Worm (Caenorhabditis elegans): ENCODE measurements around the gene F56B3.6.
"Not testable (repeated sequence)": the region's sequence is repeated elsewhere in the genome, so short reads cannot be mapped to it uniquely, and the experiment has no call there.

The F56B3.6 gene

ce11 chrIV:771061-771460 is 16.8 kb upstream of the F56B3.6 start, which contains the start of gene F56B3.9:
TSS of gene F56B3.9 (plus strand) at chrIV:771361.
- TF ChIP-seq W03F9.2, dao-5, him-1 (tag; optimal IDR thresholded peaks at IDR 0.05): not testable (repeated sequence)

ce11 chrIV:772931-773330 is 14.9 kb upstream of the F56B3.6 start, which contains the start of gene mrpl-2:
TSS of gene mrpl-2 (plus strand) at chrIV:773237.
- TF ChIP-seq W03F9.2 (tag; optimal IDR thresholded peaks at IDR 0.05) (no peak), him-1 (tag; optimal IDR thresholded peaks at IDR 0.05) (no peak)

- TF ChIP-seq him-1 (tag; optimal IDR thresholded peaks at IDR 0.05), result no peak
Observed at ce11 chrIV:773580-773979, 14.3 kb upstream of the F56B3.6 start.

ce11 chrIV:778484-778883 is 9.4 kb upstream of the F56B3.6 start, which contains the start of gene ugt-52:
TSS of gene ugt-52 (plus strand) at chrIV:778784.
- no peak for TF ChIP-seq W03F9.2 (tag; optimal IDR thresholded peaks at IDR 0.05)
- no peak for TF ChIP-seq dao-5 (tag; optimal IDR thresholded peaks at IDR 0.05)
- TF ChIP-seq him-1 (tag; optimal IDR thresholded peaks at IDR 0.05), result no peak

ce11 chrIV:782393-782792 is 5.5 kb upstream of the F56B3.6 start:
- no peak for TF ChIP-seq W03F9.2 (tag; optimal IDR thresholded peaks at IDR 0.05)

- TF ChIP-seq W03F9.2 (tag; optimal IDR thresholded peaks at IDR 0.05) (no peak), him-1 (tag; optimal IDR thresholded peaks at IDR 0.05) (no peak), dao-5 (tag; optimal IDR thresholded peaks at IDR 0.05) (no peak)
Observed at ce11 chrIV:794275-794674, 6.4 kb downstream of the F56B3.6 start, which contains the start of gene F56B3.4. TSS of gene F56B3.4 (minus strand) at chrIV:794275.

ce11 chrIV:795383-795872 is 7.6 kb downstream of the F56B3.6 start, which contains the start of gene skr-18:
TSS of gene skr-18 (minus strand) at chrIV:795433.
- TF ChIP-seq him-1 (tag; optimal IDR thresholded peaks at IDR 0.05) (no peak), dao-5 (tag; optimal IDR thresholded peaks at IDR 0.05) (no peak), W03F9.2 (tag; optimal IDR thresholded peaks at IDR 0.05) (no peak)

ce11 chrIV:796521-797073 is 8.7 kb downstream of the F56B3.6 start, which contains the start of the genes F56B3.11 and ech-5:
TSS of gene F56B3.11 (minus strand) at chrIV:796571.
TSS of gene ech-5 (plus strand) at chrIV:797023.
- TF ChIP-seq W03F9.2 (tag; optimal IDR thresholded peaks at IDR 0.05), result peak; percentile 80
- no peak for TF ChIP-seq dao-5 (tag; optimal IDR thresholded peaks at IDR 0.05)
- peak; percentile 6 for TF ChIP-seq him-1 (tag; optimal IDR thresholded peaks at IDR 0.05)

- TF ChIP-seq dao-5 (tag; optimal IDR thresholded peaks at IDR 0.05) (no peak), him-1 (tag; optimal IDR thresholded peaks at IDR 0.05) (no peak), W03F9.2 (tag; optimal IDR thresholded peaks at IDR 0.05) (no peak)
Observed at ce11 chrIV:800518-800917, 12.7 kb downstream of the F56B3.6 start, which contains the start of gene mrpl-46. TSS of gene mrpl-46 (plus strand) at chrIV:800818.

- TF ChIP-seq him-1 (tag; optimal IDR thresholded peaks at IDR 0.05) (no peak), W03F9.2 (tag; optimal IDR thresholded peaks at IDR 0.05) (no peak), dao-5 (tag; optimal IDR thresholded peaks at IDR 0.05) (no peak)
Observed at ce11 chrIV:801162-801561, 13.3 kb downstream of the F56B3.6 start.

- TF ChIP-seq W03F9.2 (tag; optimal IDR thresholded peaks at IDR 0.05), result no peak
- TF ChIP-seq dao-5 (tag; optimal IDR thresholded peaks at IDR 0.05), result no peak
- no peak for TF ChIP-seq him-1 (tag; optimal IDR thresholded peaks at IDR 0.05)
Observed at ce11 chrIV:804802-805201, 16.9 kb downstream of the F56B3.6 start, which contains the start of gene Y55F3BL.4. TSS of gene Y55F3BL.4 (plus strand) at chrIV:805102.

- TF ChIP-seq dao-5 (tag; optimal IDR thresholded peaks at IDR 0.05), result no peak
- TF ChIP-seq him-1 (tag; optimal IDR thresholded peaks at IDR 0.05), result no peak
- no peak for TF ChIP-seq W03F9.2 (tag; optimal IDR thresholded peaks at IDR 0.05)
Observed at ce11 chrIV:805693-806092, 17.8 kb downstream of the F56B3.6 start.

ce11 chrIV:807027-807516 is 19.2 kb downstream of the F56B3.6 start, which contains the start of gene Y55F3BL.6:
TSS of gene Y55F3BL.6 (minus strand) at chrIV:807077.
- TF ChIP-seq W03F9.2 (tag; optimal IDR thresholded peaks at IDR 0.05), result no peak
- TF ChIP-seq dao-5 (tag; optimal IDR thresholded peaks at IDR 0.05), result no peak
- TF ChIP-seq him-1 (tag; optimal IDR thresholded peaks at IDR 0.05), result no peak

ce11 chrIV:817879-818278 is 30.0 kb downstream of the F56B3.6 start:
- TF ChIP-seq dao-5 (tag; optimal IDR thresholded peaks at IDR 0.05), result no peak
- no peak for TF ChIP-seq W03F9.2 (tag; optimal IDR thresholded peaks at IDR 0.05)
- no peak for TF ChIP-seq him-1 (tag; optimal IDR thresholded peaks at IDR 0.05)

Data from whole organism, L4/young adult.